Worm (Caenorhabditis elegans) whole organism, early embryonic: ENCODE results near the gene oat-1.

Source experiments
- ceh-13 ChIP-seq: fragments of 200-800 bp; sonication (Bioruptor generic); optimal IDR thresholded peaks from 2 replicates; lab custom pipeline; 2018; ENCODE audit warnings: mild to moderate bottlenecking, missing genetic modification characterization, missing compliant biosample characterization
- ceh-36 ChIP-seq: sonication (generic microtip); optimal IDR thresholded peaks from 2 replicates; lab custom pipeline; 2016; ENCODE audit warnings: missing genetic modification characterization, inconsistent platforms, missing compliant biosample characterization
- flt-1 ChIP-seq: fragments of 200-800 bp; sonication (Bioruptor generic); IDR thresholded peaks from 2 replicates; pipeline ENCODE4 v1.3.6; 2022; ENCODE audit warnings: missing genetic modification characterization, missing compliant biosample characterization
- hmg-4 ChIP-seq: fragments of 200-800 bp; sonication (Bioruptor generic); optimal IDR thresholded peaks from 2 replicates; lab custom pipeline; 2018; ENCODE audit warnings: mild to moderate bottlenecking, missing genetic modification characterization, missing compliant biosample characterization
- pes-1 ChIP-seq: fragments of 200-800 bp; sonication (Bioruptor generic); IDR thresholded peaks from 2 replicates; pipeline ENCODE4 v1.3.6; 2022; ENCODE audit warnings: missing genetic modification reagents, missing genetic modification characterization, missing compliant biosample characterization
- scrt-1 ChIP-seq: fragments of 200-800 bp; sonication (Bioruptor generic); IDR thresholded peaks from 2 replicates; pipeline ENCODE4 v1.3.6; 2022; ENCODE audit warnings: missing genetic modification characterization, missing compliant biosample characterization
- sea-1 ChIP-seq: fragments of 200-800 bp; sonication (Bioruptor generic); conservative IDR thresholded peaks from 2 replicates; pipeline ENCODE4 v1.3.6; 2022; ENCODE audit warnings: missing genetic modification characterization, missing compliant biosample characterization
- tbx-11 ChIP-seq: fragments of 200-800 bp; sonication (Bioruptor generic); IDR thresholded peaks from 2 replicates; pipeline ENCODE4 v1.3.6; 2022; ENCODE audit warnings: missing genetic modification characterization, missing compliant biosample characterization

- no peak for TF ChIP-seq scrt-1
- no peak for TF ChIP-seq sea-1
- no peak for TF ChIP-seq hmg-4 (GFP tag; lab: Kevin White, UChicago)
- TF ChIP-seq ceh-13, result no peak
- TF ChIP-seq flt-1, result no peak
- TF ChIP-seq pes-1 (GFP tag; lab: Robert Waterston, UW), result no peak
- TF ChIP-seq tbx-11 (GFP tag; lab: Robert Waterston, UW), result no peak
- TF ChIP-seq ceh-36 (tag; lab: Kevin White, UChicago), result no peak
Measured at ce11 chrIV:8479346-8479745, 7.0 kb upstream of the oat-1 start, which contains the start of gene hlh-12.
